Worm (Caenorhabditis elegans) whole organism, L2 larva: ENCODE data around the gene mask-1.
A peak's percentile ranks its signal among the peaks of the same experiment; 100 is the strongest.

Source experiments
- C34F6.9 ChIP-seq: fragments of 150-350 bp; optimal IDR thresholded peaks from 2 replicates; lab custom pipeline; 2014; ENCODE audit warnings: missing biosample characterization, missing genetic modification characterization
- R02D3.7 ChIP-seq: fragments of 150-350 bp; optimal IDR thresholded peaks from 2 replicates; lab custom pipeline; 2014; ENCODE audit warnings: missing biosample characterization, missing genetic modification characterization
- Y55F3AM.14 ChIP-seq: fragments of 200-800 bp; sonication (Bioruptor generic); optimal IDR thresholded peaks from 2 replicates; lab custom pipeline; 2018; ENCODE audit warnings: mild to moderate bottlenecking, missing genetic modification characterization, missing compliant biosample characterization
- ZK546.5 ChIP-seq: sonication (generic microtip); optimal IDR thresholded peaks from 2 replicates; lab custom pipeline; 2017; ENCODE audit warnings: missing biosample characterization, missing genetic modification characterization
- alr-1 ChIP-seq: fragments of 150-350 bp; optimal IDR thresholded peaks from 2 replicates; lab custom pipeline; 2014; ENCODE audit warnings: missing biosample characterization, missing genetic modification characterization
- aly-2 ChIP-seq: fragments of 150-350 bp; optimal IDR thresholded peaks from 2 replicates; lab custom pipeline; 2014; ENCODE audit warnings: missing biosample characterization, missing genetic modification characterization
- ama-1 ChIP-seq: fragments of 150-350 bp; optimal IDR thresholded peaks from 2 replicates; lab custom pipeline; 2018; ENCODE audit warnings: inconsistent platforms
- ceh-16 ChIP-seq: fragments of 150-350 bp; optimal IDR thresholded peaks from 2 replicates; lab custom pipeline; 2014; ENCODE audit warnings: missing biosample characterization, missing genetic modification characterization
- ceh-82 ChIP-seq: fragments of 150-350 bp; optimal IDR thresholded peaks from 2 replicates; lab custom pipeline; 2014; ENCODE audit warnings: missing biosample characterization, missing genetic modification characterization
- crh-2 ChIP-seq: sonication (generic microtip); optimal IDR thresholded peaks from 2 replicates; lab custom pipeline; 2017; ENCODE audit warnings: missing biosample characterization, missing genetic modification characterization
- dmd-4 ChIP-seq: sonication (generic microtip); optimal IDR thresholded peaks from 2 replicates; lab custom pipeline; 2017; ENCODE audit warnings: missing biosample characterization, missing genetic modification characterization
- egl-27 ChIP-seq: sonication (generic microtip); optimal IDR thresholded peaks from 3 replicates; lab custom pipeline; 2017; ENCODE audit warnings: missing biosample characterization, missing genetic modification reagents, missing genetic modification characterization
- elt-1 ChIP-seq: fragments of 150-350 bp; optimal IDR thresholded peaks from 2 replicates; lab custom pipeline; 2014; ENCODE audit warnings: missing biosample characterization, missing genetic modification characterization
- fos-1 ChIP-seq: fragments of 150-350 bp; optimal IDR thresholded peaks from 2 replicates; lab custom pipeline; 2014; ENCODE audit warnings: missing biosample characterization, missing genetic modification characterization
- lin-39 ChIP-seq: fragments of 150-350 bp; optimal IDR thresholded peaks from 2 replicates; lab custom pipeline; 2014; ENCODE audit warnings: missing biosample characterization, missing genetic modification reagents, missing genetic modification characterization
- mab-5 ChIP-seq: fragments of 150-350 bp; optimal IDR thresholded peaks from 2 replicates; lab custom pipeline; 2014; ENCODE audit warnings: missing biosample characterization, missing genetic modification characterization
- mdl-1 ChIP-seq, 2 experiments: fragments of 150-350 bp in 1 of 2; sonication (generic microtip) in 1 of 2; optimal IDR thresholded peaks; 2 replicates each; lab custom pipeline; 2017; ENCODE audit warnings: missing biosample characterization in 2 of 2, missing genetic modification characterization in 2 of 2
- nhr-10 ChIP-seq: sonication (generic microtip); optimal IDR thresholded peaks from 2 replicates; lab custom pipeline; 2017; ENCODE audit warnings: missing biosample characterization, missing genetic modification characterization
- nhr-11 ChIP-seq: fragments of 150-350 bp; optimal IDR thresholded peaks from 2 replicates; lab custom pipeline; 2014; ENCODE audit warnings: missing biosample characterization, missing genetic modification characterization
- nhr-129 ChIP-seq: fragments of 150-350 bp; optimal IDR thresholded peaks from 2 replicates; lab custom pipeline; 2014; ENCODE audit warnings: missing biosample characterization, missing genetic modification characterization
- nhr-25 ChIP-seq: fragments of 150-350 bp; sonication (generic microtip); optimal IDR thresholded peaks from 3 replicates; lab custom pipeline; 2014; ENCODE audit warnings: missing biosample characterization, missing genetic modification characterization
- nhr-6 ChIP-seq: fragments of 150-350 bp; optimal IDR thresholded peaks from 2 replicates; lab custom pipeline; 2014; ENCODE audit warnings: missing biosample characterization, missing genetic modification characterization
- sem-4 ChIP-seq: fragments of 150-350 bp; optimal IDR thresholded peaks from 2 replicates; lab custom pipeline; 2014; ENCODE audit warnings: missing biosample characterization, missing genetic modification reagents, missing genetic modification characterization
- sma-9 ChIP-seq, 2 experiments: fragments of 150-350 bp in 1 of 2; sonication (generic microtip) in 1 of 2; optimal IDR thresholded peaks; 2 replicates each; lab custom pipeline; 2014 to 2016; ENCODE audit warnings: missing genetic modification characterization in 2 of 2, mild to moderate bottlenecking in 1 of 2, missing biosample characterization in 1 of 2, missing compliant biosample characterization in 1 of 2, missing genetic modification reagents in 1 of 2, moderate library complexity in 1 of 2
- snpc-4 ChIP-seq: fragments of 150-350 bp; optimal IDR thresholded peaks from 2 replicates; lab custom pipeline; 2014; ENCODE audit warnings: missing biosample characterization, missing genetic modification characterization
- unc-39 ChIP-seq: fragments of 150-350 bp; optimal IDR thresholded peaks from 2 replicates; lab custom pipeline; 2014; ENCODE audit warnings: missing biosample characterization, missing genetic modification characterization
- unc-55 ChIP-seq: fragments of 150-350 bp; sonication (generic microtip); optimal IDR thresholded peaks from 3 replicates; lab custom pipeline; 2014; ENCODE audit warnings: missing biosample characterization, missing genetic modification reagents, missing genetic modification characterization
- unc-62 ChIP-seq: fragments of 150-350 bp; optimal IDR thresholded peaks from 2 replicates; lab custom pipeline; 2014; ENCODE audit warnings: missing biosample characterization, missing genetic modification reagents, missing genetic modification characterization
- zag-1 ChIP-seq: fragments of 150-350 bp; optimal IDR thresholded peaks from 2 replicates; lab custom pipeline; 2014; ENCODE audit warnings: missing biosample characterization, missing genetic modification characterization
- ztf-11 ChIP-seq: sonication (generic microtip); optimal IDR thresholded peaks from 2 replicates; lab custom pipeline; 2017; ENCODE audit warnings: missing biosample characterization, missing genetic modification characterization
- ztf-4 ChIP-seq: fragments of 150-350 bp; optimal IDR thresholded peaks from 2 replicates; lab custom pipeline; 2014; ENCODE audit warnings: missing biosample characterization, missing genetic modification characterization

mask-1 gene

DNA sequence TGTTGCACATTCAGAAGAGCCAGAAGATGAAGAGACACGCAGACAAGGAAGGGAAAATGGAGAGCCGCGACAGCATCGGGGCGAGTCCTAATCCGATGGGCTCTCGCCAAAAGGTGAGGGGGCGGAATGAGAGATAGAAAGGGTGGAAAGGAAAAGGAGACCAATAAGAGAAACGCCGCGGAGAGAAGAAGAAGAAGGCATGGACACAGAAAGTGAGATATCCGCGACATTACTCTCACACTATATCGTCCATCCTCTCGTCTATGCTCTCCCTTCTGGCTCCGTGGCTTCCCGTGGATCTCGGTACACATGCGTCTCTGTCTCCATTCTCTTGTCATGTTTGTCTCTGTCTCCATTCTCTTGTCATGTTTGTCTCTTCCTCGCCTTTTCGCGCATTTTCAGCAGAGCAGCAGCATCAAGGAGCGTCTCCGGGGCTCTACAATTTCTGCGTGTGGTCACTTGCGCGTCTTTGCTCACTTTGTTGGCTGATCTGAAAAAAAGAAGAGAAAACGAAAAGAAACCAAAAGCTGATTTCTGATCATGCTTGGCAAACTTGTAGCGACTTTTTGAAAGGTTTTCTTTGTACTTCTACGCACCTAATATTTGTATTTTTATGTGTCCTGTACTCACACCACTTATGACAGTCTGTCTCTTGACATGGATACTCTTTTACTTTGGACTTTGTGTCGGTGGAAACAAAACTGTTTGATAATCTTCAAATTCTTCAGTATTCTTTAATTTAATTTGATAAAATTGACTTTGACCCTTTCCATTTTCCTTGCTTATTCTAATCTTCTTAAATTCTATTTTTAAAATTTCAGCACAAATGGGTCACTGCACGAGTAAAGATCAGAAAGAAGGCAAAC is 28.7 kb downstream of the mask-1 start, which contains the start of gene gpa-7 (continued):
- peak; percentile 84 for TF ChIP-seq C34F6.9
- peak; percentile 18 for TF ChIP-seq ztf-4 (tag; lab: Kevin White, UChicago)

DNA sequence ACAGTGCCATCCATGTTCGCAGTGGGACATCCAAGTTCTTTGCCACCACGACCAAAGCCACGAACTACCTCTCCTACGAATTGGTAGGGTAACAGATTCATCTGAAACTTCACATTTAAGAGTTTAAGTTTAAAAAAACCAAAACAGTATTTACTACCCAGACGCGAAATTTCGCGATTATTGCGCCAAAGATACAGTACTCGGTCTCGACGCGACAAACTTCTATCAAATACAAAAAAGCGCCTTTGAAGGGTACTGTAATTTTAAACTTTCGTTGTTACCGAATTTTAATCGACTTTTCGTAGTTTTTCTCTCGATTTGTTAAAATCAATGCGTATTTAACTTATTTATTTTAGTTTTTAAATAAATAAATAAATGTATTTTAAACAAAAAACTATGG is 34.7 kb downstream of the mask-1 start, which contains the start of gene rfk-1:
TSS of gene rfk-1 (minus strand) at position 101 of the 400 bp plus-strand sequence.
- no peak for TF ChIP-seq crh-2 (tag; lab: Kevin White, UChicago)
- no peak for TF ChIP-seq zag-1 (tag; lab: Kevin White, UChicago)
- no peak for TF ChIP-seq C34F6.9
- TF ChIP-seq snpc-4 (tag; lab: Kevin White, UChicago) = no peak
- TF ChIP-seq mdl-1 (tag; optimal IDR thresholded peaks at IDR 0.05; lab: Kevin White, UChicago) = no peak
- TF ChIP-seq R02D3.7 = no peak
- no peak for TF ChIP-seq elt-1 (tag; lab: Kevin White, UChicago)
- TF ChIP-seq ztf-4 (tag; lab: Kevin White, UChicago) = no peak
- TF ChIP-seq egl-27 (tag; lab: Kevin White, UChicago) = no peak
- TF ChIP-seq ztf-11 = no peak
- no peak for TF ChIP-seq nhr-6 (tag; lab: Kevin White, UChicago)
- TF ChIP-seq sma-9 (GFP tag; optimal IDR thresholded peaks at IDR 0.05; lab: Kevin White, UChicago) = no peak
- TF ChIP-seq sma-9 (tag; optimal IDR thresholded peaks at IDR 0.05; lab: Kevin White, UChicago) = no peak
- TF ChIP-seq nhr-25 (tag; lab: Kevin White, UChicago) = no peak
- no peak for TF ChIP-seq dmd-4
- no peak for TF ChIP-seq nhr-10 (tag; lab: Kevin White, UChicago)
- TF ChIP-seq lin-39 (tag; lab: Kevin White, UChicago) = no peak

DNA sequence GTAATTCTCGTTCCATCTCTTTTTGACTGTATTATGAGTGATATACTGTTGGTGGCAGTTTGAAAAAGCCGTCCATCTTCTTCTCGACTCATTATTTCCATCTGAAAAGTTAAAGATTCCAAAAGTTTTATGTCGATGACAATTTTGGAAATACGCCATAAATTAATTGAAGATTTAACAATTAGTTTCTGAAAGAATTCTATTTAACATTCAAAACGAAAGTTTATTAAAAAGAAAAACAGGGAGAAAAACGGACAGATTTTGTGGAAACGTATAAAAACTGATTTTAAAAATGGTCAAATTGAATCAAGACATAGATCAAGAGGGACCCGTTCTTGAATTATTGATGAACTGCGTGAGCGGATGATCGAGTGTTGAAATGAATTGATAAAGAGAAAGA is 39.1 kb downstream of the mask-1 start, which contains the start of gene R10H10.7:
TSS of gene R10H10.7 (minus strand) at position 101 of the 400 bp plus-strand sequence.
- TF ChIP-seq nhr-10 (tag; lab: Kevin White, UChicago) = no peak
- TF ChIP-seq sem-4 = no peak
- TF ChIP-seq unc-39 (tag; lab: Kevin White, UChicago) = no peak
- no peak for TF ChIP-seq aly-2 (tag; lab: Kevin White, UChicago)
- TF ChIP-seq ZK546.5 (tag; lab: Kevin White, UChicago) = no peak

DNA sequence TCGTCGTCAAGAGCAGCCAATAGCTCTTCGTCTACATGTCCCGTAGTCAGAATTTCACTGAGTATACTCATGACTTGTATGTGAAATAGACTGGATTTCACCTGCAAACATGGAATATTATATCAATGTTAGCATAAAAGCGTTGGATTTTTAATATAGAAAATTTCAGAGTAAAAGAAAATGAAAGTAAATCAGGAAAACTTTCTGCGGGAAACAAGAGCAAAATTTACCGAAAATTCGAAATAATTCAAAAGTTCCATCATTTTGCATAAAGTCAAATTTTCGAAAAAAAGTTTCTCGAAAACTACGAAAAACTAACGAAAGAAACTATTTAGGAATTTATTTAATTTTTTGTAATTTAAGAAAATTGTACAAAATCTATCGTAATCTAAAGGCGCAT is 43.1 kb downstream of the mask-1 start, which contains the start of gene F13B12.6:
TSS of gene F13B12.6 (minus strand) at position 101 of the 400 bp plus-strand sequence.
- TF ChIP-seq nhr-11 (tag; lab: Kevin White, UChicago) (no peak), zag-1 (tag; lab: Kevin White, UChicago) (no peak), unc-62 (GFP tag; lab: Kevin White, UChicago) (no peak), Y55F3AM.14 (GFP tag; lab: Kevin White, UChicago) (no peak), elt-1 (tag; lab: Kevin White, UChicago) (no peak)
- TF ChIP-seq, all 48 proteins: peak for 0

DNA sequence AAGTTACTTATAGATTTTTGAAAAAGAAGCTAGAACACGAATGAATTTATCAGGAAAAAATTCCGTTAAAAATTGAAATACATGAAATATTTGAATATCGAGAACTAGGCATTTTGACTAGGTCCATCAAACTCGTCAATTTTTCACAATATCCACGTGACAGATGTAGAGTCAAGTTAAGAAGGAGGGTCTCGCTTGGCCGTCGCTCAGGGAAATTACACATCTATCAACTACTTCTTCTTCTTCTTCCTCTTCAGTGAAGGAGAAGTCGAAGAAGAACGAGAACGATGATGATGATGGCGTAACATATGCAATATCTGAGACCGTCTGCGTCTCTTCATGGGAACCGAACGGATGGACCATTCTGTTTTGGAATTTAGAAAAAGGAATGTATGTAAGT is 45.2 kb downstream of the mask-1 start:
- TF ChIP-seq C34F6.9 (peak; percentile 44), nhr-25 (tag; lab: Kevin White, UChicago) (peak; percentile 32), unc-55 (GFP tag; lab: Kevin White, UChicago) (peak; percentile 24), sma-9 (GFP tag; optimal IDR thresholded peaks at IDR 0.05; lab: Kevin White, UChicago) (no peak), sma-9 (tag; optimal IDR thresholded peaks at IDR 0.05; lab: Kevin White, UChicago) (no peak), ceh-16 (tag; lab: Kevin White, UChicago) (no peak), ama-1 (lab: Kevin White, UChicago) (no peak), elt-1 (tag; lab: Kevin White, UChicago) (no peak), Y55F3AM.14 (GFP tag; lab: Kevin White, UChicago) (peak; percentile 1), nhr-129 (tag; lab: Kevin White, UChicago) (peak; percentile 18), dmd-4 (no peak), mab-5 (tag; lab: Kevin White, UChicago) (peak; percentile 12), alr-1 (tag; lab: Kevin White, UChicago) (no peak)

DNA sequence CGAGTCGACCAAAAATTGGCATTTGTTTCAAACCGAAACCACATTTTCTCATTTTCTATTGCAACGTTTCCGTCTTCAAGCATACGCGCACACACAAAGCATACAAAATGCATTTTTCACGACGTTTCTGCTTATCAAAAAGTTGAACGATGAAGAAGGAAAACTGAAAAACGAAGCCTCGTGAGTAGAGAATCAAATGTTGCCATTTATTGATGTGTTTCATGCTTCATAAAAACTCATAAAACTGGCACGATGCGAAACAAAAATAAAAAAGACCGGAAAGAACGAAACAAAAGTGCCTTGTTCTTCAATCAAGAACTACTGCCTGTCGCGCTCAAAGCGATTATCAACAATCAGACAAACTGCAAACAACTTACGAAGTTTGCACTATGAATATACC is 45.7 kb downstream of the mask-1 start:
- TF ChIP-seq ceh-82 (tag; lab: Kevin White, UChicago) (no peak), fos-1 (tag; lab: Kevin White, UChicago) (peak; percentile 71)
